Fruit fly (Drosophila melanogaster) S2 (cell line): ENCODE measurements around the gene stai.

Source experiments
- CG8478 ChIP-seq: fragments of >200 bp; optimal IDR thresholded peaks from 2 replicates; lab custom pipeline; 2018
- CTCF ChIP-seq, 2 experiments: fragments of >200 bp; optimal IDR thresholded peaks; 2 replicates each; lab custom pipeline; 2018

Gene stai

DNA sequence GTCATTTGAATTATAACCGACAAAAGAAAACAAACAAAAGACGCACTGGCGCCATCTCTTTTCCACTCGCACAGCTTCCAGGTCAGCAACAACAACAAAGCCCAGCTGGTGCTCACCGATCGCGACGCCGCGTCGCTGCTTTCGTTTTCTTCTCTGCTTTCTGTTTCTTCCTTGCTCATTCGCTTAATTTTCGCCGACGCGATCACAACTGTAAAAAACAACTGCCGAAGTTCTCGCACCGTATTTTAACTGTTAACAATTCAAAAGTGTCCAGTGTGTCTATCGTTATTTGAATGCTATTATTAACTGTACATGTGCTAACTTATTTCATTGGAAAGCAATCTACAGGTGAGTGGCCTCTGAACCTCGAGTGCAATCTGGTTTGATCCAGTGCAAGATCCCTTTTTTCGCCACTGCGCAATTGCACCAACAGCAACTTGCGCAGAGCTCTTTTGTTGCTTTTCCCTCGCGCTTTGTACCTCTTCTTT, at the start of gene stai:
Gene stai (plus strand): TSS at position 176 of the 488 bp plus-strand sequence.
- TF ChIP-seq CG8478 (lab: Kevin White, UChicago), result no peak
- TF ChIP-seq CTCF (optimal IDR thresholded peaks at IDR 0.05; lab: Kevin White, UChicago), result no peak

DNA sequence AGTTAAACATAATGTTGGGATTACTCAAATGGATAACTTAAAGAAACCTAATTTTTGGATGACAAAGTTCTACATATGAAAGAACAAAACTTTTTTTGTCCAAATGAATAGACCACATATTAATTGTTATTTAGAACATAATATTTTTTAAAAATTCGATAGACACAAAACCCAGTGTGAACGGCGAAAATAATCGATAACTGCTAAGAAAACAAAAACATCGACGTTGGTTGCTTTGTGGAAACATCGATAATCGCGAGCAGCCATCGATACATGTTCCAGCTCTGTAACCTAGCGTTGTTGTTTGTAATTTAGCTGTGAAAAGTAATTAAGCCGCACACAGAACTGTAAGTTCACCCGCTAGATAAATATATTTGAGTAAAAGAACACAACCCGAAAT, 49.6 kb upstream of the stai start, which contains the start of gene CG9135:
Gene CG9135 (plus strand): TSS at position 226 of the 400 bp plus-strand sequence.
- TF ChIP-seq CTCF (optimal IDR thresholded peaks at IDR 0.05; lab: Kevin White, UChicago) (peak in 1 of 2 experiments; percentile 20), CG8478 (lab: Kevin White, UChicago) (no peak)

DNA sequence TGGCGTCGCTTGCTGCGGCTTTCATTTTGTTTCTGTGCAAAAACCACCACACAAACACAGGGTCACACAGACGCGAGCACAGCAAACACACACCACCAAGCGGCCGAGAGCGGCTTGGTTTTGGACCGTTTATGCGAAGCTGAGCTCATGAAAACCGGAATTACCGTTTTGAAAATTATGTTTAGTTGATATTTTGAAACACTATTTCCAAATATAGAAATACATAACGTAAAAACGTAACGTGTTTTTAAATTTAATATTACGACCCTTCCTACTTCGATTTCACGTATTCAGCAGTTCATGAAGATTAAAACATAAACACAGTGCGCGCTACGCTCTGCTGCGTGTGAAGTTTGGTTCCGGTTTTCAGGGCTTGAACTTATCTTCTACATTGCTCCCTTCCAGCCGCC, 49.0 kb upstream of the stai start:
- TF ChIP-seq CTCF (optimal IDR thresholded peaks at IDR 0.05; lab: Kevin White, UChicago), result no peak
- TF ChIP-seq CG8478 (lab: Kevin White, UChicago), result no peak

DNA sequence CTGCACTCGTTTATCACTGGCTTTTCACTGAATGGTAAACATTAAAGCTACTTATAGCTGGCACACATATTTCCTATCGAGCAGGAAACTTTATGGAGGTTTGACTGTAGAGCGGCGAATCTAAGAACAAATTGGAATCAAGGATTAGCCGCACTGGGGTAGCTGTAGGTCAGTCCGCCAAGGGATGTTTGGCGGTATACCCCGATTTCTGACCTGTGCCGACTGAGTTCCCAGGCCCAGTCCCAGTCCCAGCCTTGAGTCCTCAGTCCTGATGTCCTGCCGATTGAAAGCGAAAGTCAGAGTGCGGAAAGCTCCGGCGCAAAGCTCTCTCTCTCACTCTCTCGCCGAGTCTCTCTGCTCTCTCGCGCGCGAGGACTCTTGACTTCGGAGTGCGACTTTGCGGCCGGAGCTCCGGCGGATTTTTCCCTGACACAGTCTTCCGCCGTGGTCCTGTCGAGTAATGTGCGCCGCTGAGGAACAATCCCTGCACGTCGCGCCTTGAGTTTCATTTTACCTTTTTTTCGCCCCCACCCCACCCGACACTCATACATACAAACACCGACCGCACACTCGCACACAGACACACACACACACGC, 46.2 kb upstream of the stai start, which contains the start of gene CG13995:
Gene CG13995 (plus strand): TSS at position 429 of the 596 bp plus-strand sequence.
- TF ChIP-seq CG8478 (lab: Kevin White, UChicago), result no peak
- no peak for TF ChIP-seq CTCF (optimal IDR thresholded peaks at IDR 0.05; lab: Kevin White, UChicago)

DNA sequence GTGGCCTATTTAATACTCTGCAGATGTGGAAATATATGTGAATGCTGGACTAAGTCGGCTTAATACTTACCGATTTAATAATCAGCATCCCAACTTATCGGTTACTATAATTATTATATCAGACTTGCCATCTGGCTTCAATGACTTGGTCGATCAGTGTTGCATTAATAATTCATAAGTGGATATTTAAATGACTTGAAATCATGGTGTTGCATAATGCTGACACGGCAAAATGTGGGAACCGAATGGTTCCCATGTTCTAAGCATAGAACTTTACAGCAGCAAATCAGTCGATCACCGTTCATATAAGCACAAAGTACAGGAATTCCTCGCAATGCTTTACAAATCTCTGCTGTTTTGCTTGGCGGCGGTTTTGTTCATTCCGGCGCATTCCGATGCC, 40.0 kb upstream of the stai start, which contains the start of gene CG34180:
Gene CG34180 (plus strand): TSS at position 301 of the 400 bp plus-strand sequence.
- TF ChIP-seq CTCF (optimal IDR thresholded peaks at IDR 0.05; lab: Kevin White, UChicago) (no peak), CG8478 (lab: Kevin White, UChicago) (no peak)

DNA sequence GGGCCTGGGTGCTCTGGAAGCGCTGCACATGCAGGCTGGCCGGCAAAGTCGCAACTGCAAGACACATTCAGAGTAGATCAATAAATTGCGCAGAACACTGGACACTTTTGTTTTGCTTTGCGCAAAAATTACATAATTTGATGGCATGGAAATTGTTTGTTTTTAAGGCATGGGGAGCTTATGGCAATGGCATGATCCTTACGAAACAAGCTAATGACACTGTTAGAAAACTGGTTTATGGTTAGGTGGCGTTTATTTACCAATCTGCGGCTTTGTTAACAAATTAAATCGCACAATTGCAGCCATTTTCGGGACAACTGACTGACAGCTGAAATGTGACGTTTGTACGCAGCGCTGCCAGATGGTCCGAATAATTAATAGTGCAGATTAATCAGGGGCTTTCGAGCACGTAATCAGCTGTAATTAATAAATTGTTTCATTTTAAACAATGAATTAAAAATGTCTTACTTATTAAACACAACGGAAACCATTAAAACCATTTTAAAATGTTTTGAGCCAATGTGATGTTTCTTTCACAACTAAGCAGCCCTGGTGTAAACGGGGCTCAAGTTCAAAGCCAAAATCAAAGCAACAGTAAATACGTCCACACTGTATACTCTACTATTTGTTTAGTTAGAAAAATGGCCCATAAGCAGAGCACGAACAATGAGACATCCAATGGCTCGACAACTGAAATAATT, 37.6 kb upstream of the stai start, which contains the start of the genes ND-51 and CG13994:
Gene ND-51 (minus strand): TSS at position 376 of the 701 bp plus-strand sequence.
Gene CG13994 (plus strand): TSS at position 608 of the 701 bp plus-strand sequence.
- TF ChIP-seq CG8478 (lab: Kevin White, UChicago), result no peak
- no peak for TF ChIP-seq CTCF (optimal IDR thresholded peaks at IDR 0.05; lab: Kevin White, UChicago)

DNA sequence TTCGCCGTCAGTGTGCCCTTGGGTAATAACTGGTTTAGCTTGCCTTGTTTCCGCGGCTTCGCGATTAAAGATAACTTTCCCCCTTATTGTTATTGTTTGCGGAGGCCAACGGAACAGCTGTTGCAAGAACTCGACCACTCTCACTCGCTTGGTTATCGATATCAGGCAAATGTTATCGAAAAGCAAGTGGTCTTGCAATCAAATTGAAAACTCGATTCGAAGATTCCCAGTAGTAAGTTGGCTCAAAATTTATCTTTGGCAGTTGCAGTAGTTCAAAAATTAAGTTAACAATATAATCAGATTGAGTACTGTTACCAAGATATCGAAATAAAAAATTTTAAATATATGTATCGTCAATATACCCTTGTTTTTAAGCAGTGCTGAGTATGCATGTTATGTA, 34.4 kb upstream of the stai start, which contains the start of the genes Fbw5 and CG9147:
Gene Fbw5 (minus strand): TSS at position 131 of the 400 bp plus-strand sequence.
Gene CG9147 (plus strand): TSS at position 175 of the 400 bp plus-strand sequence.
- TF ChIP-seq CTCF (optimal IDR thresholded peaks at IDR 0.05; lab: Kevin White, UChicago) (no peak), CG8478 (lab: Kevin White, UChicago) (no peak)

DNA sequence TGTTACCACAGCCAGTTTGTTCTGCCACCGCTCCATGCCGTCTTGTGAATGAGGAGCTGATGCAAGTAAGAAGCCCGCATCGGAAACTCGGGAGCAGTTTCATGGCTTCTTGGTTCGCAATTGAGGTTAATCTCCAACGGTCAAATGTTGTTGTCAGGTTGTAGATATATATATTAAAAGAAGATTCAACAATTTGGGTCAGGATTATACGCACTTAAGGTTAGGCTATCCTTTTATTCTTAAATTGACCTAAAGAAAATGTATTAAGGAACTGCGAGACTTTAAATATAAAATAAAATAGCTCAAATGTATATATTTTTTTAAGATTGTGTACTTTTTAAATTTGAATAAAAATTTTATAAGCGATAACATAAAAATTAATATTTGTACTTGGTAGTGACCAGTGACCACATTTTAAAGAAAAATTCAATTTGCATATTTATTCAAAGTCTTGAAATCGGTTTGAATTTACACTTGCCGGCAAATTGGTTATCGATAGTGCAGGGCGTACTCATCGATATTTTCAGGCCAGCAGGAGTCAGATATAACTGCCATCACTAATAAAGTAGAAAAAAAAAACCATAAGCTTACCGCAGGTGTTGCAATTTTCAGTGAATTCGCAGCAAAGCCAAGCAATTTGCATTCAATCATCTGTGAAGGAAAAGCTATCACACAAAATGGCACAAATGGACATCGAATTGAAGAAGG, 31.5 kb upstream of the stai start, which contains the start of the genes CG9150 and Pfdn1:
Gene CG9150 (minus strand): TSS at position 51 of the 708 bp plus-strand sequence.
Gene Pfdn1 (plus strand): TSS at position 536 of the 708 bp plus-strand sequence.
- TF ChIP-seq CG8478 (lab: Kevin White, UChicago), result no peak
- no peak for TF ChIP-seq CTCF (optimal IDR thresholded peaks at IDR 0.05; lab: Kevin White, UChicago)

DNA sequence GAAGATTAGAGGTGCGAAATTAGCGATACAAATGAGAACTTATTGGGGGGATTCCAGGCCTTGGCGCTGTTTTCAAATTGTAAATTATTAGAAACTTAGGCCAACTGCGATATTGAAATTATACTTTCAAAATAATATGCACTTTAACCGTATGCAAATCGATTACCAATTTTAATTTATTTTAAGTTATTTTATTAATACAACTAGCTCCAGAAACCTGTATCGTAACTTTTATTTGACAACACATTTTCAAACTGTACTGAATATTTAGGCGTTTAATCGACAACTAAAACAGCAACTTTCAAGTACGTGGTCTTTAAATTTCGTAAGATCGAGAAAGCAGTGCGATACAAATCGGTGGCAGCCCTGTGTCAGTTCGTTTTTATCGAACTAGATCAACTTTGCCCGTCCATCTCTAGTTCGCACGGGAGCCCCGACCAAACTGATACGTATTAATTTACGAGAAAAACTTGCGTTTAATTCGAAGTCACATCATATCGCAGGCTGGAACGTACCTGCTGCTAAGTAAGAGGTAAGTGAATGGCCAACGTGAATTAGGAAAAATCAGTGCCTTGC, 29.4 kb upstream of the stai start, which contains the start of the genes CG9154 and Kr-h2:
Gene CG9154 (minus strand): TSS at position 31 of the 576 bp plus-strand sequence.
Gene Kr-h2 (plus strand): TSS at position 335 of the 576 bp plus-strand sequence.
- peak in 1 of 2 experiments; percentile 37 for TF ChIP-seq CTCF (optimal IDR thresholded peaks at IDR 0.05; lab: Kevin White, UChicago)
- no peak for TF ChIP-seq CG8478 (lab: Kevin White, UChicago)

DNA sequence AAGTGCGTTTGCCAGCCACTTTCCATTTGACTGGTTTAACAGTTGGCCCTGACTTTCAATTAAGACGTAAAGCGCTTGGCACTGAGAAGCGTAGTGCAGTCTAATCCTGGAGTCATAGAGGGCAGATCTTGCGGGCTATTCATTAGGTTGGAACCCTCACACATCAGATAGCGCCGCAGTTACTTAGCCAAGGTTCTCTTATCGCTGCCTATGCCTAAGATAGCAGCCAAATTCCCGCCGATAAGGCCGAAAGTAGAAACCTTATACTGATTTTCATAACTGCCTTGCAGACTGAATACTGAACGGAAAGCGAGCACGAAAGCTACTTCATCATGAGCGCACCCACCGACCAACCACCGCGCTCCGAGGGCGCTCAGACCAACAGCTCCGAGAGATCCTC, 28.1 kb upstream of the stai start:
- no peak for TF ChIP-seq CTCF (optimal IDR thresholded peaks at IDR 0.05; lab: Kevin White, UChicago)
- TF ChIP-seq CG8478 (lab: Kevin White, UChicago), result no peak

DNA sequence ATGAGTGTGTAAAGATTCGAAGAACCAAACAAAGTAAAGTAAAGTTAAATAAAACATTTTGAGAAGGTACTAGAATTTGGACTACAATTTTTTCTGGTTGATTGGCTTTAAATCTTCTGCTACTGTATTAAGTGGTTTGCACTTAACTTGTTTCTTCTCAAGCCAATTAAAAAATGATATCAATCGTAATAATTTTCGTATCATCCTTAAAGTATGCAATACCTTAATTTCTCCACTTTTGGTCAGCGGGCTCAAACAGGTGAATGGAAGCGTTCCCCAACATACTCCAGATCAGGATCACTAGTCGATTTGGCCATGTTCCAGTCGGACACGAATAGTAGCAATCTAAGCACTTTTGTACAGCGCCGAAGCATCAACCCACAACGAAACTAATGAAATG, 26.3 kb upstream of the stai start:
- TF ChIP-seq CG8478 (lab: Kevin White, UChicago), result no peak
- no peak for TF ChIP-seq CTCF (optimal IDR thresholded peaks at IDR 0.05; lab: Kevin White, UChicago)

DNA sequence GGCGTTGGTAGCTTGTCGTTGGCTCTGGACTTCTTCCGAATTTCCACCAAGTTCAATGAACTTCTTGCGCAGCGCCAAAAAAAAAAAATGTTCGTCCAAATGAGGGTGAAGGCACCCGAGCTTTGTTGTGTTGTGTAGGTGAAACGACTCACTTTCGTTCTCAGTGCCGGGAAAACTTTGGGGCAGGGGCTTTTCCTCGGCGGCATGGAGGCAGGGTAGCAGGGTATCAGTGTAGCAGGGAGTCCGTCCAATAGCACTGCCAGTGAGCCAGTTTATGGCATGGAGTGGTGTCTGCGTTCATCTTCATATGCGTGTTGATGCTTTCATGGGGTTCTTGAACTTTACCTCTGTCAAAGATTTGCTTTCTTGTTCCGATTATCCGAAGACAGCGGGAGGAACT, 25.9 kb upstream of the stai start:
- TF ChIP-seq CTCF (optimal IDR thresholded peaks at IDR 0.05; lab: Kevin White, UChicago) (no peak), CG8478 (lab: Kevin White, UChicago) (no peak)

DNA sequence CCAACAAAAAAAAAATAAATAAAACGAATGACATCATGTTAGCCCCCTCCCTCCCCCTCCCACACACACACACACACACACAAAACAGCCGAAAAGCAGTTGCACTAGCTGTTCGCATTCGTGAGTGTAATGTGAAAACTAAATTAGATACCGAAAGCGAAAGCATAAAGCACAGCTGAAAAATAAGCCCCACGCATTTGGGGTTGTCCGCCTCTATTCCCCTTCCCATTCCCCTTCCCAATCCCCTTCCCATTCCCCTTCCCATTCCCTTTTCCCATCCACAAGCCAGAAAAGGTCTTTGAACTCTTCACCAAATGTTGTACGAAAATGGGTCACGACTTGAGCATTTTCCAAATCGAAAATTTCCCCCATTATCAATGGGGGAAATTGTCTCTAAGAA, 24.8 kb upstream of the stai start:
- TF ChIP-seq CTCF (optimal IDR thresholded peaks at IDR 0.05; lab: Kevin White, UChicago) (no peak), CG8478 (lab: Kevin White, UChicago) (no peak)

DNA sequence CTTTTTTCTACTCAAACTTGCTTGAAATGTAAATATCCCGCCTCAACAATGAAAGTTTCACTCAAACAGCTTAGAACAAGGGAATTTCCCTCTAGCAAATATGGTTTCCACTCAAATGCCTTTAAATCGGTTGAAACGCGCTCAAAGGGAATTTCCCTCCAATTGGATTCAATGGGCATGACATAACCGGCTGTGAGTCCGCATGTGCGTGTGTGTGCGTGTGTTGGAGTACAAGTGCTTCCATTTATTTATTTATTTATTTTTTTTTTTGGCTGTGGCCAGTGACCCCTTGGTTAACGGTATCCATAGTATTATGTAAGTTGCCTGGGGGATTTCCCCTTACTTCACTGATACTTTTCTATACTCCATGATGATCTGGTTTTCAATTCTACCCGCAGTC, 24.0 kb upstream of the stai start:
- TF ChIP-seq CG8478 (lab: Kevin White, UChicago) (no peak), CTCF (optimal IDR thresholded peaks at IDR 0.05; lab: Kevin White, UChicago) (no peak)
